Worm (Caenorhabditis elegans) whole organism, dauer: ENCODE data around the gene ZK380.2.

ENCODE experiments used
- unc-62 ChIP-seq: sonication (generic microtip); optimal IDR thresholded peaks from 2 replicates; lab custom pipeline; 2017; ENCODE audit warnings: missing biosample characterization, missing genetic modification reagents, missing genetic modification characterization

Gene ZK380.2

DNA sequence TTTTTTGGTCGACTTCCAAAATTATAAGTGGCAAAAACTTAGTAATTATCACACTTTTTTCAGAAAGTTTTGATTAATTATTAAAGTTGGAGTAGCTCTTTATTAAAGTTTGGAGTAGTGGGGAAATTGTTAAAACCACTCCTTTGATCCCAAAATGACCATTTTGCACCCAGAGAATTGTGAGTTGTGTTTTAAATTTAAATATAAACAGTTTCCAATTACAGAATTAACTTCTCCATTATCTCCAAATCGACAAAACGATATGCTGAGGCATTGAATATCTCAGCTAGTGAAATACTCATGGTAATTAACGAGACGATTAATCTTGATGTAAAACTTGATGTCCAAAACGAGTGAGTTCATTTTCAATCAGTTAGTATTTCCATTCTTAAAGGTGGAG lies 3.4 kb upstream of the ZK380.2 start, which contains the start of gene fbxb-58:
Gene fbxb-58 (plus strand): TSS at position 301 of the 400 bp plus-strand sequence.
- TF ChIP-seq unc-62 (GFP tag; lab: Kevin White, UChicago) = no peak

DNA sequence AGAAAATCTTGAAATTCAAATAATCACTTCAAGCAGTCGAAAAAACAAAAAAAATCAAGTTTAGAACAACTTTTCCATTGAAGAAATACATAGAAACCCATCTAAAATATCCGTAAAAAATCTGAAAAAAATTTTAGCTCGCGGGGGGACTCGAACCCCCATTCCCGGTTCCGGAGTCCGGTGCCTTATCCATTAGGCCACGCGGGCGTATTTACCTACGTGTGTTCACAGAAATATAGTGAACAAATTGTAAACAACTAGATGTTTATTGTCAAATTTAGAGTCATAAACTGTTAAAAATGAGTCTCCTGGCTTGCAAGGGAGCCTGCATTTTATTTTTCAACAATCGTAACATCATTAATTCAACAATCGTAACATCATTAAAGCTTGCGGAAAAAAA lies 1.5 kb upstream of the ZK380.2 start:
- no peak for TF ChIP-seq unc-62 (GFP tag; lab: Kevin White, UChicago)

DNA sequence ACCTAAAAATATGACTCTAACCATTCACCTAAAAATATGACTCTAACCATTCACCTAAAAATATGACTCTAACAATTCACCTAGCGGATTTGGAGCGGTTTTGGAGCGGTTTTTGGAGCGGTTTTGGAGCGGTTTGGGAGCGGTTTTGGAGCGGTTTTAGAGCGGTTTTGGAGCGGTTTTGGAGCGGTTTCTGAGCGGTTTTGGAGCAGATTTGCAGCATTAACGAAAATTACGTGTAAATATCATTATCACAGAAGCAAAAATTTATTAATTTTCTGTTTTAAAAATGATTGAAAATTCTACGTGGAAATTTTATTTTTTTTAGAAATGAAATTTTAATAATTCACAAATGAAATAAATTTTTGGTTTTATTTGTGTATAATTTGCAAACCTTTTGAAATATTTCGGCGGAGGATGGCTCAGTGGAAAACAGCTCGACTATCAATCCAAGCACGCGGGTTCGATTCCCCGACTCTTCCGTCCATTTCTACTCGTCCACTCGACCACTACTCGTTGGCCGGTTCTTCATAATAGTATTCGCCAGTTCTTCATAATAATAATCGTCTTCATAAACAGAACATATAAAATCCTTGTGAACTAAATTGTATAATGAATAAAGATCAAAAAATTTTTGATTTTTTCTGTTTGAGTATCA lies 12.3 kb downstream of the ZK380.2 start:
- TF ChIP-seq unc-62 (GFP tag; lab: Kevin White, UChicago) = no peak

DNA sequence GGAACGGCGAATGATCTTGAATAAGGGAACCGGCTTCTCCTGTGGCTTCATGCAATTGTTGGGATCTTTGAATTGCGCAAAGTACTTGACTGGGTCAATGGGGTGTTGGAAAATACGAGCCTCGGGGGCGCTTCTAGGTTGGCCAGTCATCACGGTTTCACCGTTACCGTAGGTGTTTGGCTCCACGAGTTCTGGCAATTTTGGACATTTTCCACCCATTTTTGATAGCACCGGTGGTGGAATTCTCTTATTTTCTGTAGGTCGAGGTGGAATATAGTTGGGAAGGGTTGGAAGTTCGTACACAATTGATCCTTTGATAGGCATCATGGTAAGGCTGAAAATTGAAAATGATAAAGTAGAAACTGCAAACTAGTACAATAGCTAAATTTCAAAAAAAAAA lies 20.4 kb downstream of the ZK380.2 start, which contains the start of gene ZK380.4:
Gene ZK380.4 (minus strand): TSS at position 327 of the 400 bp plus-strand sequence.
- TF ChIP-seq unc-62 (GFP tag; lab: Kevin White, UChicago) = no peak

DNA sequence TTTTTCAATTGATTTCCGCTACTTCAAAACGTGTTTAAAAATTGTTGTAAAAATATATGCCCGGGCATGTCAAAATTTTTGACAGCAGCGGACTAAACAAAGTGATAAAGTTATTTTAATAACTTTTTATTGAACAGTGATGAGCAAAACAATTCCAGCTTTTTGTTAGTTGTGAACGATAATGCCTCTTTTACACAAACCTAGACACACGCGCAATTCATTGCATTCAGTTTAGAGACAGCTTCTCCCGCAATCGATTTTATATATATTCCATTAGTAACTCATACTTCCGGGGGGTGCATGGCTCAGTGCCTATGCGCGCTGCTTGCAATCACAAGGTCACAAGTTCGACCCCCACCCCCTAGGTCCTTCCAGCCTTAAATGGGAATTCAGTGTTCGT lies 22.9 kb downstream of the ZK380.2 start, which contains the start of gene ZK380.6:
Gene ZK380.6 (plus strand): TSS at position 301 of the 400 bp plus-strand sequence.
- TF ChIP-seq unc-62 (GFP tag; lab: Kevin White, UChicago) = no peak

DNA sequence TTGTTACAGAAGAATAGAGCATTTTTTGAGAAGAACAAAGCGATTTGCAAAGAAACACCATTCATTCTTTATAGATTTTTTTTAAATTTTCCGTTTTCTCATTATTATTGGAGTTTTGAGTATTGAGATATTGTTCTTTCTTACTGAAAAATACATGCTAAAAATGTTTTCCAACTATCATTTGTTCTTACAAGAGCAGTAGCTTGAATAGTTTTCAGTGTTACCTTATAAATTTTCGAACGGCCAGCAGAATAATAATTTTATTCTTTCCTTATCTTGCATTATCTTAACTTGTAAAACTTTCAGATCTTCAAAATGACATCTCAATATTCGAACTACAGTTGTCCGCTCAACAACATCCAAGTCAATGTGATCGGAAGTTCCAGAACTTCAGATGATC lies 23.9 kb downstream of the ZK380.2 start, which contains the start of gene tbx-32:
Gene tbx-32 (plus strand): TSS at position 301 of the 400 bp plus-strand sequence.
- TF ChIP-seq unc-62 (GFP tag; lab: Kevin White, UChicago) = no peak

DNA sequence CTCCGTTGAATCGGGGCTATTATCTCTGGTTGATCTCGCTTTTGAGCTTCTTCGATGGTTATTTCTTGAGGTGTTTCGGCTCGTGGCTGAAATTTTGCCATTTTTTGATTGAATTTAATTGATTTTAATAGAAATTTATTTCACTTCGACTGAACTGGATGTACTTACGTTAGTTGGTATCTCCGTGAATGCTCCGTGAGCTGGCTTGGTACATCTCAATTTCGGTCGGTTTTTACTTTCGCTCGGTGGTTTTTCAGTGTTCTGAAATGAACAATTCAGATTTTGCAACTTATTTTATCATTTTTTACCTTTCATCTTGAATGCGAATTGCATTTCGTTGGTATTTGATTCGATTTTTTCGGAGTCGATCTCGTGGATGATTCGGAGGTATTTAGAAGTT lies 33.7 kb downstream of the ZK380.2 start, which contains the start of gene R09H3.2:
Gene R09H3.2 (minus strand): TSS at position 101 of the 400 bp plus-strand sequence.
- TF ChIP-seq unc-62 (GFP tag; lab: Kevin White, UChicago) = no peak

DNA sequence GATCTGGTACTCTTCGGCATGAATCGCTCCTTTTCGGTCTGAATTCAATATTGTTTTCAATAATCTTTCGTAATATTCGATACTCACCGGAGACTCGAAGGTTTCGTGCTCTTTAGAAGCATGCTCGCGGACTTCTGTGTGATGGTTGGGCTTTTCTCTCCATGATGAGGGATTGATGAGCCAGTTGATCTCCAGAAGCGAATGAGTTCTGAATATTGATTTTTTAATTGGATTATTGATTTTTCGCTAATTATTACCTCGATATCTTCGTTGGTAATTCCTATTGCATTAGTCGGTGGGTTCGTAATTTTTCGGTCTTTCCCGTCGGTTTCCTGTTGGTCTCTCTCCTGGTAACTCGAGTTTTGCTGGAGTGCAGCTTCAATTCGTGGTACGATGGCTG lies 35.8 kb downstream of the ZK380.2 start:
- TF ChIP-seq unc-62 (GFP tag; lab: Kevin White, UChicago) = no peak

DNA sequence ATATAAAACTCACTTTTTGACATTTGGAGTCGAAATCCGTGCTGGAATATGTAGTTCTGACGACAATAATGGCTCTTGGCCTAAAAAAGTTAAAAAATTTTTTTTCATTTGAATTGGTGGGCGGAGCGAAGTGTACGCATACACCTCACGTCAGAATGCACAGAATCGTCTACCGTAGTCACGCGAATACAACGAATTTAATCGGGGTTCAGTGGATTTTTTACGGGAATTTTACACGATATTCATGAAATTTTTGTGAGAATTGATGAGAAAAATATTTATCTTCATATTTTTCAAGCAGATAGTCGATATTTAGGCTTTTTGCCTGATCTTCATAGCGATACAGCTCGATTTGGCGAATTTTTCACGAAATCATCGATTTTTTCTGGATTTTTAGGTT lies 37.5 kb downstream of the ZK380.2 start, which contains the start of gene R09H3.3:
Gene R09H3.3 (minus strand): TSS at position 101 of the 400 bp plus-strand sequence.
- no peak for TF ChIP-seq unc-62 (GFP tag; lab: Kevin White, UChicago)

DNA sequence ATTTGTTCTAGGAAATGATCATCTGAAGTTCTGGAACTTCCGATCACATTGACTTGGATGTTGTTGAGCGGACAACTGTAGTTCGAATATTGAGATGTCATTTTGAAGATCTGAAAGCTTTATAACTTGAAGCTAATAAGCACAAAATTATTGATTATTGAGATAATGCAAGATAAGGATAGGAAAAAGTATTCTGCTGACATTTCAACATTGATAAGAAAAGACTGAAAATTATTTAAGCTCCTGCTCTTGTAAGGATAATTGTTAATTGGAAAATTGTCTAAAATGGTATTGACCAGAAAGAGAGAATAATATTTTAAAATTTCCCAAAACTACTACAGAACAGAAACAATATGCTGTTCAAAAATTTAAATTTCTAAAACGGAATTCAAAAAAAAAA lies 42.8 kb downstream of the ZK380.2 start, which contains the start of gene tbx-31:
Gene tbx-31 (minus strand): TSS at position 101 of the 400 bp plus-strand sequence.
- TF ChIP-seq unc-62 (GFP tag; lab: Kevin White, UChicago) = no peak

DNA sequence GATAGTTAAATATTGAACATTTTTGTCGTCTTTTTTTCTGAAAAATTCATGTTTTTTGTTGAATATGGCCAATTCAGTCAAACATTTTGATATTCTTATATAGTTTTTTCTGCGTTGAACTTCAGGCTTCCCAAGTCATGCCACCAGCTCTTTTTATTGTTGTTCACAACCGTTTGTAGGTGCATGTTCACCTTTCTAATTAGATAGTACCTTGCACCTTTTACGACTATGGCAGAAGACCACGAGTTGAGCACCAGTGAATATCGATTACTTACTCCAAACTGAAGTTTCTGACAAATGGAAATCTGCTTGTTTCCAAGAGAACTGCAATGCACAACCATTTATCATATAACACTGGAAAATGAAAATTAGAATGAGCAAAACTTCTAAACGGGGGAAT lies 44.6 kb downstream of the ZK380.2 start:
- TF ChIP-seq unc-62 (GFP tag; lab: Kevin White, UChicago) = no peak

DNA sequence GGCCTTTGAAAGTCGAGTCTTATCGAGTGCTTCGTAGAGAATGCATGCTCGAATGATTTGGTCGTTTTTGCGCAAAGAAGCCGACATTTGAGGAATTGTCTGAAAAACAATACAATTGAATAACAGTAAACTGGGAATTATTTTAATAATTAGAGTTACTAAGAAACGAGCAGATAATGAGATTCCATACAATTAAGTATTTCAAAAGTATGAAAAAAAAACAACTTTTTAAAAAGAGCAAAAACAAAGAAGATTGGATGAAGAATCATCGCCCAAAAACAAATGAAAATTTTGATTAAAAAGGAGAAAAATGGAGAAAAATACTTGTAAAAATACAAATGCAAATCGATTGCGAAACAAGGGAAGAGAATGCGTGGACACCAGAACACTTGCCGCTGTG lies 46.8 kb downstream of the ZK380.2 start, which contains the start of gene fbxa-170:
Gene fbxa-170 (minus strand): TSS at position 101 of the 400 bp plus-strand sequence.
- no peak for TF ChIP-seq unc-62 (GFP tag; lab: Kevin White, UChicago)

DNA sequence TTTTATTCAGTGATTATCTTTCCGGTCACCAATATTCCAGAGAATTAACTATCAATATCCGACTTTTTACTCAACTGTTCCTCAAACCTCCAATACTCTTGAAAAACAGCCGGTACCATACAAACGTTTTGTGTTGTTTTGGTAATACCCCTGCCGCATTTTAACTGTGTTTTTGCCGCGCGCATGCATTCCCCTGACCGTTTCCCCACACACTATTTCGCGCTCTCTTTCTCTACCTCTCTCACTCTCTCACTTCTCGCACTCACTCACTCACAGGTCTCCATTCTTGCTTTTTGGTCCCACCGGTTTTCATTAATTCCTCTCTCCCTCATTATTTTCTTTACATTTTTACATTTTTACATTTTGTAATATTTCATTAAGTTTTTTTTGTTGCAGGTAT lies 51.3 kb downstream of the ZK380.2 start, which contains the start of gene meg-4:
Gene meg-4 (plus strand): TSS at position 397 of the 400 bp plus-strand sequence.
- TF ChIP-seq unc-62 (GFP tag; lab: Kevin White, UChicago) = no peak
